Worm (Caenorhabditis elegans) whole organism, late embryonic: Measurements from ENCODE around the gene F55A4.13.

Experiments
- T23F11.4 ChIP-seq: fragments of 200-800 bp; sonication (Bioruptor generic); optimal IDR thresholded peaks from 2 replicates; lab custom pipeline; 2018; ENCODE audit warnings: mild to moderate bottlenecking, missing genetic modification characterization, missing compliant biosample characterization
- Y22D7AL.16 ChIP-seq: sonication (generic microtip); optimal IDR thresholded peaks from 2 replicates; lab custom pipeline; 2016; ENCODE audit warnings: missing genetic modification characterization, missing compliant biosample characterization
- ceh-2 ChIP-seq: sonication (generic microtip); optimal IDR thresholded peaks from 2 replicates; lab custom pipeline; 2016; ENCODE audit warnings: missing genotype, missing genetic modification characterization, missing compliant biosample characterization
- ceh-45 ChIP-seq: fragments of 200-800 bp; sonication (Bioruptor generic); IDR thresholded peaks from 2 replicates; pipeline ENCODE4 v1.3.6; 2022; ENCODE audit warnings: missing genetic modification reagents, missing genetic modification characterization, missing compliant biosample characterization
- elt-2 ChIP-seq: sonication (generic microtip); optimal IDR thresholded peaks from 2 replicates; lab custom pipeline; 2016; ENCODE audit warnings: missing genetic modification reagents, missing genetic modification characterization, missing compliant biosample characterization
- eyg-1 ChIP-seq: sonication (generic microtip); optimal IDR thresholded peaks from 2 replicates; lab custom pipeline; 2016; ENCODE audit warnings: missing genotype, missing genetic modification characterization, missing compliant biosample characterization
- hlh-6 ChIP-seq: sonication (generic microtip); optimal IDR thresholded peaks from 2 replicates; lab custom pipeline; 2016; ENCODE audit warnings: missing genotype, missing genetic modification characterization, missing compliant biosample characterization
- nhr-11 ChIP-seq: fragments of 150-350 bp; optimal IDR thresholded peaks from 2 replicates; lab custom pipeline; 2014; ENCODE audit warnings: missing biosample characterization, missing genetic modification characterization
- pha-4 ChIP-seq: fragments of 150-350 bp; optimal IDR thresholded peaks from 2 replicates; lab custom pipeline; 2018; ENCODE audit warnings: missing biosample characterization, missing genetic modification reagents, missing genetic modification characterization
- unc-3 ChIP-seq, 2 experiments: fragments of 200-800 bp in 1 of 2; sonication (Bioruptor generic) in 1 of 2; sonication (generic microtip) in 1 of 2; conservative IDR thresholded peaks in 1 of 2; optimal IDR thresholded peaks in 1 of 2; 2 replicates each; pipeline versions ENCODE4 v1.3.6 to Lab custom; 2016 to 2022; ENCODE audit warnings: missing compliant biosample characterization in 2 of 2, missing genetic modification characterization in 2 of 2, missing genetic modification reagents in 1 of 2
- unc-42 ChIP-seq: sonication (generic microtip); optimal IDR thresholded peaks from 2 replicates; lab custom pipeline; 2016; ENCODE audit warnings: missing genotype, missing genetic modification characterization, missing compliant biosample characterization
- unc-55 ChIP-seq: sonication (generic microtip); optimal IDR thresholded peaks from 2 replicates; lab custom pipeline; 2017; ENCODE audit warnings: missing biosample characterization, missing genetic modification reagents, missing genetic modification characterization

DNA sequence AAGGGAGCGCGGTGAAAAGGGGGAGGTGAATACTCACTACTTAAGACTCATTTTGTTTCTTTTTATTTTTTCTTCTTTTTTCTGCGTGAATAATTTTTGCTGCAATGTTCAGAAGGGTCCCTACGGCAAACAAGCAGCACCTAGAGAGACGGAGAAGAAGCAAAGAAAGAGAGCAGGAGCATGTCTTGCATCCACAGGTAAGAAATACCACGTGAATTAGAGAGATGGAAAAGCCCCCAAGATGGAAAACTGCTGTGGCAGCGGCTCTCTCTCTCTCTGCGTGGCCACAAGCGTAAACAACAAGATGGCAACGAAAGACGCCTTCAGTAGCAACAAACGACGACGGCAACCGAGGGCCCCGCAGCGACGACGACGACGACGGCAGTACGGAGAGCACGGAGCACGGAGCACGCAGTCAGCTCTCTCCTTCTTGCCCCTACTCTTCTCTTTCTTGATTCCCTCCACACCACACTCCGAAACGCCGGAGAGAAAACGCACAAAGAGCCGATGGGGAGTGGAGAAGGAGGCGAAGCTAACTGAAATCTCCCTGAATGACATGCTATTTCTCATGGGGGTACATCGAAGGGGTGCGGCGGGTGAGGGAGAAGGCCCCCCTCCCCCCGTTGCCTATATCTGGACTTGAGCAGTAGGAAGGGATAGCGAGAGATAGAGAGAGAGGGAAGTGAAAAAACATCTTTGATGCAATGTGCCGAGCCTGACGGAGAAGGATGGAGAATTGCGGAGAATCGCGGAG, 24.5 kb downstream of the F55A4.13 start:
- no peak for TF ChIP-seq ceh-45 (GFP tag; lab: Robert Waterston, UW)
- no peak for TF ChIP-seq hlh-6 (tag; lab: Kevin White, UChicago)
- TF ChIP-seq T23F11.4, result peak; percentile 8
- no peak for TF ChIP-seq pha-4 (tag; lab: Kevin White, UChicago)
- TF ChIP-seq nhr-11, result no peak
- TF ChIP-seq eyg-1, result no peak
- TF ChIP-seq unc-55 (GFP tag; lab: Kevin White, UChicago), result no peak
- TF ChIP-seq ceh-2 (tag; lab: Kevin White, UChicago), result no peak
- no peak for TF ChIP-seq Y22D7AL.16 (tag; lab: Kevin White, UChicago)
- TF ChIP-seq unc-3 (GFP tag; conservative IDR thresholded peaks at IDR 0.05; lab: Robert Waterston, UW), result no peak
- peak; percentile 44 for TF ChIP-seq unc-3 (tag; optimal IDR thresholded peaks at IDR 0.05; lab: Kevin White, UChicago)
- TF ChIP-seq elt-2 (tag; lab: Kevin White, UChicago), result no peak
- TF ChIP-seq unc-42 (tag; lab: Kevin White, UChicago), result peak; percentile 73
